Worm (Caenorhabditis elegans): Measurements from ENCODE around the gene nmr-1.

Gene nmr-1

ce11 chrII:5420947-5421614 is 25.3 kb downstream of the nmr-1 start, which contains the start of gene tofu-6 (continued):
- TF ChIP-seq lin-35 (GFP tag; optimal IDR thresholded peaks at IDR 0.05): peak in 1 of 3 experiments; percentile 73
- TF ChIP-seq nfyb-1 (GFP tag; IDR thresholded peaks at IDR 0.05): no peak
- TF ChIP-seq egl-18 (GFP tag; IDR thresholded peaks at IDR 0.05): no peak
- peak; percentile 63 for TF ChIP-seq dox-1 (GFP tag; IDR thresholded peaks at IDR 0.05)
- TF ChIP-seq ztf-28 (GFP tag; IDR thresholded peaks at IDR 0.05): no peak
- no peak for TF ChIP-seq F57C9.4 (tag; optimal IDR thresholded peaks at IDR 0.05)
- TF ChIP-seq pha-4 (tag; optimal IDR thresholded peaks at IDR 0.05): no peak
- no peak for TF ChIP-seq die-1 (tag; optimal IDR thresholded peaks at IDR 0.05)
- no peak for TF ChIP-seq T07F8.4 (tag; optimal IDR thresholded peaks at IDR 0.05)
- TF ChIP-seq snpc-1.3 (tag; optimal IDR thresholded peaks at IDR 0.05; ENCODE audit: insufficient read depth): peak; percentile 36
- no peak for TF ChIP-seq ztf-26 (tag; optimal IDR thresholded peaks at IDR 0.05)
- TF ChIP-seq lin-26 (GFP tag; IDR thresholded peaks at IDR 0.05): no peak
- TF ChIP-seq K11D2.4 (GFP tag; IDR thresholded peaks at IDR 0.05): no peak
- no peak for TF ChIP-seq ccch-3 (GFP tag; optimal IDR thresholded peaks at IDR 0.05)
- 0 out of 2 replicates have a peak, but pooled peaks have one; percentile 15 for TF ChIP-seq attf-3 (GFP tag; conservative IDR thresholded peaks at IDR 0.05)
- no peak for TF ChIP-seq ceh-27 (GFP tag; optimal IDR thresholded peaks at IDR 0.05)
- no peak for TF ChIP-seq Y53G8AR.9 (GFP tag; conservative IDR thresholded peaks at IDR 0.05)
- no peak for TF ChIP-seq aptf-3 (GFP tag; IDR thresholded peaks at IDR 0.05)
- no peak for TF ChIP-seq hlh-12 (tag; optimal IDR thresholded peaks at IDR 0.05)
- TF ChIP-seq madf-6 (GFP tag; IDR thresholded peaks at IDR 0.05): peak; percentile 98
- TF ChIP-seq nfya-2 (GFP tag; IDR thresholded peaks at IDR 0.05): no peak
- TF ChIP-seq D2030.7 (GFP tag; IDR thresholded peaks at IDR 0.05): peak; percentile 87
- TF ChIP-seq F49E8.2 (tag; optimal IDR thresholded peaks at IDR 0.05; ENCODE audit: insufficient read depth): peak; percentile 43
- TF ChIP-seq hsf-1 (GFP tag; IDR thresholded peaks at IDR 0.05): 0 out of 2 replicates have a peak, but pooled peaks have one; percentile 35
- TF ChIP-seq dpl-1 (GFP tag; optimal IDR thresholded peaks at IDR 0.05): peak; percentile 83
- no peak for TF ChIP-seq F22D6.2 (tag; optimal IDR thresholded peaks at IDR 0.05)
- TF ChIP-seq hmg-1.2 (GFP tag; IDR thresholded peaks at IDR 0.05): 0 out of 2 replicates have a peak, but pooled peaks have one; percentile 32
- TF ChIP-seq lsy-27 (tag; optimal IDR thresholded peaks at IDR 0.05; ENCODE audit: borderline replicate concordance, insufficient read depth): no peak

ce11 chrII:5418929-5419328 is 27.5 kb downstream of the nmr-1 start, which contains the start of gene EEED8.15:
Gene EEED8.15, plus strand, starts transcription at chrII:5419229.
- TF ChIP-seq F57C9.4 (tag; optimal IDR thresholded peaks at IDR 0.05) (no peak), aptf-2 (GFP tag; conservative IDR thresholded peaks at IDR 0.05) (no peak), F33H1.4 (GFP tag; IDR thresholded peaks at IDR 0.05) (no peak), F22D6.2 (tag; optimal IDR thresholded peaks at IDR 0.05) (no peak), lsl-1 (GFP tag; optimal IDR thresholded peaks at IDR 0.05) (no peak), F10E7.11 (tag; optimal IDR thresholded peaks at IDR 0.05) (no peak), ztf-18 (tag; optimal IDR thresholded peaks at IDR 0.05) (no peak), pha-4 (tag; optimal IDR thresholded peaks at IDR 0.05) (no peak), tbp1 (GFP tag; optimal IDR thresholded peaks at IDR 0.05) (no peak), athp-1 (tag; optimal IDR thresholded peaks at IDR 0.05) (no peak), sea-2 (GFP tag; IDR thresholded peaks at IDR 0.05) (no peak)

- TF ChIP-seq somi-1 (GFP tag; optimal IDR thresholded peaks at IDR 0.05) (no peak), aptf-3 (GFP tag; IDR thresholded peaks at IDR 0.05) (no peak), F49E8.2 (tag; optimal IDR thresholded peaks at IDR 0.05; ENCODE audit: insufficient read depth) (no peak), nfyb-1 (GFP tag; IDR thresholded peaks at IDR 0.05) (no peak), B0019.2 (GFP tag; conservative IDR thresholded peaks at IDR 0.05) (no peak), mcd-1 (GFP tag; IDR thresholded peaks at IDR 0.05) (no peak), gei-17 (GFP tag; optimal IDR thresholded peaks at IDR 0.05) (no peak), lsy-27 (tag; optimal IDR thresholded peaks at IDR 0.05; ENCODE audit: borderline replicate concordance, insufficient read depth) (no peak), hsf-1 (GFP tag; IDR thresholded peaks at IDR 0.05) (no peak), T26A5.8 (tag; optimal IDR thresholded peaks at IDR 0.05) (no peak), dpff-1 (tag; optimal IDR thresholded peaks at IDR 0.05) (no peak), snpc-3.4 (tag; optimal IDR thresholded peaks at IDR 0.05) (no peak), rpc-1 (optimal IDR thresholded peaks at IDR 0.05) (no peak), rpc-1 (tag; optimal IDR thresholded peaks at IDR 0.05) (no peak), sptf-2 (GFP tag; optimal IDR thresholded peaks at IDR 0.05) (no peak)
These were observed 28.1 kb downstream of the nmr-1 start for ce11 chrII:5418317-5418716.

Measured in whole organism, young adult.